Worm (Caenorhabditis elegans) whole organism, late embryonic: ENCODE measurements around the gene W07G4.5.

ENCODE experiments used
- C08G9.2 ChIP-seq: sonication (generic microtip); optimal IDR thresholded peaks from 2 replicates; lab custom pipeline; 2016; ENCODE audit warnings: mild to moderate bottlenecking, missing genetic modification characterization, moderate library complexity, missing compliant biosample characterization
- ama-1 ChIP-seq: fragments of 150-350 bp; optimal IDR thresholded peaks from 2 replicates; lab custom pipeline; 2014

- no peak for TF ChIP-seq C08G9.2 (tag; lab: Kevin White, UChicago)
- TF ChIP-seq ama-1 (lab: Kevin White, UChicago): no peak
These were observed 15.6 kb downstream of the W07G4.5 start for ce11 chrV:13063402-13063801.
